Fruit fly (Drosophila melanogaster): ENCODE data around the gene Srpk79D.

dm6 chr3L:22316913-22317312 is 43.1 kb downstream of the Srpk79D start:
- TF ChIP-seq eg (GFP tag; IDR thresholded peaks at IDR 0.05) (no peak), CG11294 (GFP tag; IDR thresholded peaks at IDR 0.05) (no peak), pdm3 (GFP tag; optimal IDR thresholded peaks at IDR 0.05) (no peak), Gug (GFP tag; IDR thresholded peaks at IDR 0.05) (no peak), Sox14 (GFP tag; optimal IDR thresholded peaks at IDR 0.05) (no peak), acj6 (GFP tag; optimal IDR thresholded peaks at IDR 0.05) (no peak), Eip75B (GFP tag; optimal IDR thresholded peaks at IDR 0.05) (no peak), Hr38 (GFP tag; optimal IDR thresholded peaks at IDR 0.05) (no peak), esn (GFP tag; optimal IDR thresholded peaks at IDR 0.05) (no peak), Blimp-1 (GFP tag; optimal IDR thresholded peaks at IDR 0.05) (no peak), OdsH (GFP tag; optimal IDR thresholded peaks at IDR 0.05) (no peak), CG3919 (GFP tag; optimal IDR thresholded peaks at IDR 0.05) (no peak), CG1621 (tag; optimal IDR thresholded peaks at IDR 0.05) (no peak), Eip78C (GFP tag) (no peak)
